Worm (Caenorhabditis elegans): ENCODE data around the gene fmo-1.
A peak's percentile ranks its signal among the peaks of the same experiment; 100 is the strongest.

DNA sequence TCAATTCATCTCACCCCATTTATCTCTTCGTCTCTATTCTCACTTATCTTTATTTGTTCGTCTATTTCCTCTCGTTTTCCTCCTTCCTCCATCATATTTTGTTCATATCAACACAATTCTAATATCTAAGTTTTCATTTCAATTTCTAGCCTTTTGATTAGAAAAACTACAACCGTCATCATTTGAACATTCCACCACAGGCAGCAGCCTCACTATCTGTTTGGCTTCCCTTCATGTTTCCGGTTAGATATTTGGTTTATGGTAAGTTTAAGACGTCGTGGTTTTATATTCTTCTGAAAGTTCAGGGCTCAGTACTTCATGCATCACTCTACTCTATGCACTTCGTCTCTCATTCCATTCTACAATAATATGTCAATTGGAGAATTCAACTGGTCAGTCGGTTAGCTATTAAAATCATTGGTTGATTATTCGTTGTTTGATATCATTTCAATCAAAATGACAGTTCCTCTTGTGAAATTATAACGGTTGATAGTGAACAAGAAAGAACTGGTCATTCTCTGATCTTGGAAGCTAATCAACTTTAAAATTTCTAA lies 4.8 kb upstream of the fmo-1 start, which contains the start of gene K08C7.1:
- TF ChIP-seq snpc-4 (tag; optimal IDR thresholded peaks at IDR 0.05) = no peak
- no peak for TF ChIP-seq skn-1 (tag; optimal IDR thresholded peaks at IDR 0.05)
- TF ChIP-seq C34F6.9 (tag; optimal IDR thresholded peaks at IDR 0.05) = no peak
- TF ChIP-seq mdl-1 (tag; optimal IDR thresholded peaks at IDR 0.05) = no peak
- no peak for TF ChIP-seq elt-3 (tag; optimal IDR thresholded peaks at IDR 0.05)
- TF ChIP-seq ZK546.5 (tag; optimal IDR thresholded peaks at IDR 0.05) = no peak
- TF ChIP-seq elt-1 (tag; optimal IDR thresholded peaks at IDR 0.05) = no peak
- TF ChIP-seq fos-1 (tag; optimal IDR thresholded peaks at IDR 0.05) = peak; percentile 31
- no peak for TF ChIP-seq lsy-2 (tag; optimal IDR thresholded peaks at IDR 0.05)
- no peak for TF ChIP-seq ceh-16 (tag; optimal IDR thresholded peaks at IDR 0.05)
- no peak for TF ChIP-seq zag-1 (tag; optimal IDR thresholded peaks at IDR 0.05)
